Worm (Caenorhabditis elegans): ENCODE data around the gene mlc-5.

mlc-5 gene

DNA sequence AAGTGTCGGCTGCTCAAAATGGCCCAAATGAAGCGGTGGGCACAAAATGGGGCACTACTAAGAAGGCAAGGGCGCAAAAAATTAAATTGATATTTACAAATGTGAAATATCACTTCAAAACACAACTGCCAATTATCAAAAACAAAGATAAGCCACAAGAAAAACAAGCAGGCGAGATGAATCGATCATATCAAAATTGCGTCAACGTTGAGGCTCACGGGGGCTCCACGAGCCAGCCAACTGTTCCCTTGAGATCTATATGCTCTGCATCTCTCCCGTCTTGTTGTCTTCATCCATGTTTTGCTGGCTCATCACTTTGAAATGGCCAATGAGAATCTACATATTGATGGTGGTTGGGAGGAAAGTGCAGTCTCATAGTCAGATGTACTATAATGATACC lies 12.1 kb downstream of the mlc-5 start:
- no peak for TF ChIP-seq tbx-11 (GFP tag; IDR thresholded peaks at IDR 0.05)
- no peak for TF ChIP-seq sea-1 (GFP tag; conservative IDR thresholded peaks at IDR 0.05)
- TF ChIP-seq hnd-1 (tag; optimal IDR thresholded peaks at IDR 0.05): no peak
- no peak for TF ChIP-seq tbx-37 (GFP tag; conservative IDR thresholded peaks at IDR 0.05)
- no peak for TF ChIP-seq scrt-1 (GFP tag; IDR thresholded peaks at IDR 0.05)
- no peak for TF ChIP-seq aly-1 (tag; optimal IDR thresholded peaks at IDR 0.05)
- no peak for TF ChIP-seq ceh-13 (GFP tag; optimal IDR thresholded peaks at IDR 0.05)

DNA sequence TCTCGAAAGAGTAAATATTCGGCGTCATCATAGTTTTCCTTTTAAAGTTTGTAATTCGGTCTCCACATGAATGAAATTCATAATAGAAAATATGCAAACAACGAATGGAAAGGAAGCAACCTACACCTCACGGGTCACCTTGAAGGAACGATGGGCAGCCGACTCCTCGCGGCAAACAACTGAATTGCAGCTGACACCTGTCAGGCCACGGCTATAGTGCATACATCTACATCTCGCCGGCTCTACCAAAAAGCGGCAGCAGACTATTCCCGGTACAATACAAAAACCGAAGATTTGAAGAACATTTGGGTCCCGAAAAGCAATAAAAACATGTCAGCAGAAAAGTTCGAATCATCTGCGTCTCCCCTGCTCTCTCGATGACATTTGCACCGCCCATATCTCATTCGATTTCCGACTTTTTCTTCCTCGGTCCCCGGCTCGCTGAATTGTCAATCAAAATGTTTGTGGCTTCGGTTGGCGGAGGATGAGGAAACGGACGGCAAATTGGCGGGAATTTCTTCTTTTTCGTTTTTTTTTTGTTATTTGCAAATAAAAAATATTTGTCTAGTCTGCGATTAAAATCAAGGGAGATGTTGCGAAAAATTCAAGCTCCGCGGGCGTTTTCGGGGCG lies 12.7 kb downstream of the mlc-5 start:
- TF ChIP-seq ama-1 (optimal IDR thresholded peaks at IDR 0.05) (no peak), ceh-13 (GFP tag; optimal IDR thresholded peaks at IDR 0.05) (no peak), ceh-36 (tag; optimal IDR thresholded peaks at IDR 0.05) (no peak), hmg-4 (GFP tag; optimal IDR thresholded peaks at IDR 0.05) (no peak), hmbx-1 (tag; optimal IDR thresholded peaks at IDR 0.05) (no peak), tbx-37 (GFP tag; conservative IDR thresholded peaks at IDR 0.05) (no peak), sea-1 (GFP tag; conservative IDR thresholded peaks at IDR 0.05) (no peak), flt-1 (GFP tag; IDR thresholded peaks at IDR 0.05) (no peak), F13C5.2 (tag; optimal IDR thresholded peaks at IDR 0.05) (no peak), ets-7 (tag; optimal IDR thresholded peaks at IDR 0.05) (no peak), tbx-11 (GFP tag; IDR thresholded peaks at IDR 0.05) (no peak), hnd-1 (tag; optimal IDR thresholded peaks at IDR 0.05) (no peak), scrt-1 (GFP tag; IDR thresholded peaks at IDR 0.05) (no peak), tra-4 (tag; optimal IDR thresholded peaks at IDR 0.05) (no peak), pes-1 (GFP tag; IDR thresholded peaks at IDR 0.05) (no peak), B0310.2 (tag; optimal IDR thresholded peaks at IDR 0.05) (no peak)

DNA sequence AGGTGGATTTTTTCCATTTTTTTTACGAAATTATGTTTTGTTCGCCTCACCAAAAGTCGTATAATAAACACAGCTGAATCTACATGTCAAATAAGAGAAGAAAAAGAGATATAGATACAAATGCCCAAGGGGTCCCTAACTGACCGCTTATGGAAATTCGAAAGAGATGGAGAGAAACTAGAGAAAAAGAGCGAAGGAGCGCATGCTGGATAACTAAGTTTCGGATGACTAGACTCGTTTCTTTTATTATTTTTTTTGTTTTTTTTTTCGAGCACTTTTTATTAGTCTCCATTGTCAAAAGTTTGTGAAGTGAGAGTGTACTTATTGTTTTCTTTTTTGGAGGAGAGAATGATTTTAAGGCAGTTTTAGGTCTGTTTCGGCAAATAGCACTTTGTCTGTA lies 14.6 kb downstream of the mlc-5 start:
- TF ChIP-seq hnd-1 (tag; optimal IDR thresholded peaks at IDR 0.05) (no peak), tbx-37 (GFP tag; conservative IDR thresholded peaks at IDR 0.05) (no peak), flt-1 (GFP tag; IDR thresholded peaks at IDR 0.05) (no peak), tbx-11 (GFP tag; IDR thresholded peaks at IDR 0.05) (no peak), ama-1 (optimal IDR thresholded peaks at IDR 0.05) (no peak), ceh-13 (GFP tag; optimal IDR thresholded peaks at IDR 0.05) (no peak), hmbx-1 (tag; optimal IDR thresholded peaks at IDR 0.05) (no peak)

DNA sequence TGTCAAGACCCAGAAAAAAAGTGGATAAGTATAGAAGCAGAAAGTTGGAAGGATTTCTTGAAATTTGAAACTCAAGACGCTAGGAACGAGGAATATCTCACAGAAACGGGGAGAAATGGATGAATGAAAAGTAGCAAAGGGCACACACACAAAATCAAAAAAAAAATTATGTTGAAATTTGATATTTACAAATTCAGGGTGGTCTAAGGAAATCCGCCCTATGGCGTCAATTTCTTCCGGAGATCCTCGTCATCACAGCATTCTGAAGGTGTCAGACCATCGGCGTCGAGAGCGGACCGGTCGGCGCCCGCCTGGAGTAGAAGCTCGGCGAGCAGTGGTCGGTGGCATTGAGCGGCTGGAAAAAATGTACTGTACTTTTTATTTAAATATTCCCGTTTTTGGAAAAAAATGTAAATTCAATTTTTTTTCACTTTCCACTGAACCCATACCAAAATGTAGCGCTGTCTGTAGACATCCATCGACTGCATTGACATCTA lies 16.9 kb downstream of the mlc-5 start:
- TF ChIP-seq tra-4 (tag; optimal IDR thresholded peaks at IDR 0.05): no peak
- no peak for TF ChIP-seq tbx-11 (GFP tag; IDR thresholded peaks at IDR 0.05)
- no peak for TF ChIP-seq ceh-36 (tag; optimal IDR thresholded peaks at IDR 0.05)
- no peak for TF ChIP-seq hnd-1 (tag; optimal IDR thresholded peaks at IDR 0.05)
- TF ChIP-seq hmg-4 (GFP tag; optimal IDR thresholded peaks at IDR 0.05): no peak
- no peak for TF ChIP-seq aly-1 (tag; optimal IDR thresholded peaks at IDR 0.05)
- no peak for TF ChIP-seq hmbx-1 (tag; optimal IDR thresholded peaks at IDR 0.05)
- no peak for TF ChIP-seq flt-1 (GFP tag; IDR thresholded peaks at IDR 0.05)
- no peak for TF ChIP-seq tbx-37 (GFP tag; conservative IDR thresholded peaks at IDR 0.05)
- TF ChIP-seq ets-7 (tag; optimal IDR thresholded peaks at IDR 0.05): no peak
- TF ChIP-seq B0310.2 (tag; optimal IDR thresholded peaks at IDR 0.05): no peak
- TF ChIP-seq scrt-1 (GFP tag; IDR thresholded peaks at IDR 0.05): no peak
- TF ChIP-seq ama-1 (optimal IDR thresholded peaks at IDR 0.05): no peak
- TF ChIP-seq F13C5.2 (tag; optimal IDR thresholded peaks at IDR 0.05): no peak
- no peak for TF ChIP-seq ceh-13 (GFP tag; optimal IDR thresholded peaks at IDR 0.05)

DNA sequence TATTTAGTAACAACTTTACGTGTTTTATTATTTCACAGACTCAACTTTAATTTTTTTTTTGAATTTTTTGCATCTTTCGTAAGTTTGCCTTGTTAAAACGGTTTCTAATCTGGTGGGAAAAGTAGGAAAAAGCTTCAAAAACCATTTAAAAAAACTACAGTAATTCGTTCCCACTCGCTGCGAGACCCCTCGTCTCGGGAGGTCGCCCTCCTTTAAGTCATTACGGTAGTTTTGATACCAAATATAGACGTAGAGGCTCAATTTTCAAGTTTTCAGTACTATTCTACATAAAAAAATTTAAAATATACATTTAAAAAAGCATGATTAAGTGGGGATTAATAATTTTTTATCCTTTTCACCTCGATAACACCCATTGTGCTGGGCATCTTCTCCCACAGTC lies 17.8 kb downstream of the mlc-5 start:
- TF ChIP-seq scrt-1 (GFP tag; IDR thresholded peaks at IDR 0.05): no peak
- no peak for TF ChIP-seq ceh-13 (GFP tag; optimal IDR thresholded peaks at IDR 0.05)
- TF ChIP-seq sea-1 (GFP tag; conservative IDR thresholded peaks at IDR 0.05): no peak
- TF ChIP-seq hmg-4 (GFP tag; optimal IDR thresholded peaks at IDR 0.05): no peak

DNA sequence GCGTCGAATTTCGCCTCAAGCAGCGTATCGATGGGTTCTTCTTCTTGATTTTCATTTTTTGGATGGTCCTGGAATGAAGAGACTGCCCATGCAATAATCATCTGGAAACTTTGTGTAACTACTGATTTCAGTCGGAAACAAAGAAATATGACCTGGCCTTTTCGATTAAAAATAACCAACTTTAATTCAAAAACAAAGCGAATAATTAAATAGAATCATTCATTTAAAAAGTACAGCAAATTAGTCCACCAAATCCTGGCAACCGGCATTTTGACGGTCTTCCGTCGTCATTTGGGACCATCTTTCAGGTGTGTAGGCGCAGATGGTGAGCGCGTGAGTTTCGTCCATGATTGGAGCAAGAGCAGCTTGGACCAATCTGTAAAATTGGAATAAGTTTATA lies 18.5 kb downstream of the mlc-5 start, which contains the start of gene acbp-5:
TSS of gene acbp-5 (minus strand) at position 101 of the 400 bp plus-strand sequence.
- TF ChIP-seq ets-7 (tag; optimal IDR thresholded peaks at IDR 0.05) (no peak), hnd-1 (tag; optimal IDR thresholded peaks at IDR 0.05) (no peak), flt-1 (GFP tag; IDR thresholded peaks at IDR 0.05) (no peak), ceh-36 (tag; optimal IDR thresholded peaks at IDR 0.05) (no peak), tbx-37 (GFP tag; conservative IDR thresholded peaks at IDR 0.05) (no peak), scrt-1 (GFP tag; IDR thresholded peaks at IDR 0.05) (no peak), hmg-4 (GFP tag; optimal IDR thresholded peaks at IDR 0.05) (no peak), tbx-11 (GFP tag; IDR thresholded peaks at IDR 0.05) (no peak)

DNA sequence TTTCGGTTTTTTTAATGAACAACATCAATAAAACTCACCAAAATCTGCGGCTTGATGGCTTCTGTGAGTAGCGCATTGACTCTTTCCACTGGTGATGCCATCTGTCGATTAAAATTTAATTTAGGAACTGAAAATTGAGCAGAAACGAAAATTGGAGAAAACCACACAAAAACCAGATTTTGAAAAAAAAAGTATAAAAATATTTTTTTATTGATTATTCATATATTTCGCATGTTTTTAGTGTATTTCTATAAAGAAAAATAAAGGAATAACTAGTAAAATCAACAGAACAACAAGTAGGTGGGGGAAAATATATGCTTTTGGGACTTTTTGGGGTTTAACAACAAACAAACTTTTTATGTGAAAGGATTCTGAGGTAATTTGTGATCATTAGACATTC lies 19.1 kb downstream of the mlc-5 start, which contains the start of gene T12D8.10:
TSS of gene T12D8.10 (minus strand) at position 101 of the 400 bp plus-strand sequence.
- TF ChIP-seq tbx-11 (GFP tag; IDR thresholded peaks at IDR 0.05): no peak
- no peak for TF ChIP-seq scrt-1 (GFP tag; IDR thresholded peaks at IDR 0.05)
- no peak for TF ChIP-seq hnd-1 (tag; optimal IDR thresholded peaks at IDR 0.05)
- no peak for TF ChIP-seq hmbx-1 (tag; optimal IDR thresholded peaks at IDR 0.05)
- TF ChIP-seq ama-1 (optimal IDR thresholded peaks at IDR 0.05): no peak
- TF ChIP-seq ceh-13 (GFP tag; optimal IDR thresholded peaks at IDR 0.05): no peak
- TF ChIP-seq flt-1 (GFP tag; IDR thresholded peaks at IDR 0.05): no peak
- no peak for TF ChIP-seq hmg-4 (GFP tag; optimal IDR thresholded peaks at IDR 0.05)
- TF ChIP-seq tbx-37 (GFP tag; conservative IDR thresholded peaks at IDR 0.05): no peak
- TF ChIP-seq pes-1 (GFP tag; IDR thresholded peaks at IDR 0.05): no peak
- TF ChIP-seq ets-7 (tag; optimal IDR thresholded peaks at IDR 0.05): no peak
- no peak for TF ChIP-seq ceh-36 (tag; optimal IDR thresholded peaks at IDR 0.05)
- TF ChIP-seq aly-1 (tag; optimal IDR thresholded peaks at IDR 0.05): no peak
- no peak for TF ChIP-seq sea-1 (GFP tag; conservative IDR thresholded peaks at IDR 0.05)
- no peak for TF ChIP-seq B0310.2 (tag; optimal IDR thresholded peaks at IDR 0.05)

DNA sequence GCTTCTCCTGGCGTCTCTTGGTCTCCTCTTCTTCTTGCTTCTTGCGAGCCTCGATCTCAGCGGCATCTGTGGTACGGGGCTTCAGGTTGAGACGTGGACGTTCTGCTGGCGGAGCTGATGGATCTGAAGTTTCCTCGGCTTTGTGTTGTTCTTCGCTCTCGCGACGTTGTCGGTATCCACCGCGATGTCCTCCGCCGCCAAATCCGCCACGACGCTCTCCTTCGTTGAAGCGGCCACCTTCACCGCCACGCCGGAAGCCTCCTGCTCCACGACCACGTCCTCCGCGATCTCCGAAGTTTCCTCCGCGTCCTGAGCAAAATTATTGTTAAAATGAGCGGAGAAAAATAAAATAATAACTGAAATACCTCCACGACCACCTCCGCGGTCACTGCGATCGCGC lies 19.7 kb downstream of the mlc-5 start:
- TF ChIP-seq sea-1 (GFP tag; conservative IDR thresholded peaks at IDR 0.05) (no peak), ceh-13 (GFP tag; optimal IDR thresholded peaks at IDR 0.05) (no peak), tbx-37 (GFP tag; conservative IDR thresholded peaks at IDR 0.05) (no peak), ets-7 (tag; optimal IDR thresholded peaks at IDR 0.05) (no peak), ama-1 (optimal IDR thresholded peaks at IDR 0.05) (no peak), pes-1 (GFP tag; IDR thresholded peaks at IDR 0.05) (no peak), F13C5.2 (tag; optimal IDR thresholded peaks at IDR 0.05) (no peak), hmg-4 (GFP tag; optimal IDR thresholded peaks at IDR 0.05) (no peak), ceh-36 (tag; optimal IDR thresholded peaks at IDR 0.05) (no peak), aly-1 (tag; optimal IDR thresholded peaks at IDR 0.05) (no peak), tbx-11 (GFP tag; IDR thresholded peaks at IDR 0.05) (no peak), flt-1 (GFP tag; IDR thresholded peaks at IDR 0.05) (no peak), hnd-1 (tag; optimal IDR thresholded peaks at IDR 0.05) (no peak), tra-4 (tag; optimal IDR thresholded peaks at IDR 0.05) (no peak)

Data from whole organism, early embryonic.